Fruit fly (Drosophila melanogaster) whole organism, embryonic: ENCODE measurements around the gene CG6465.
A peak's percentile ranks its signal among the peaks of the same experiment; 100 is the strongest.

Experiments
- Ada2b ChIP-seq: fragments of 200-800 bp; sonication (Bioruptor generic); IDR thresholded peaks from 2 replicates; pipeline ENCODE4 v1.3.6; 2022; ENCODE audit warnings: missing biosample characterization, missing genetic modification characterization
- Blimp-1 ChIP-seq: fragments of 200-800 bp; sonication (Bioruptor generic); optimal IDR thresholded peaks from 3 replicates; lab custom pipeline; 2018; ENCODE audit warnings: missing biosample characterization, missing genetic modification characterization, mild to moderate bottlenecking, moderate library complexity, missing genetic modification reagents
- CG11504 ChIP-seq: fragments of 200-800 bp; sonication (Bioruptor generic); optimal IDR thresholded peaks from 3 replicates; lab custom pipeline; 2019; ENCODE audit warnings: missing biosample characterization, mild to moderate bottlenecking, missing genetic modification characterization, moderate library complexity
- CG12942 ChIP-seq: fragments of 200-800 bp; sonication (Bioruptor generic); optimal IDR thresholded peaks from 3 replicates; lab custom pipeline; 2016; ENCODE audit warnings: missing biosample characterization, missing genetic modification characterization
- CG13775 ChIP-seq: fragments of 200-800 bp; sonication (Bioruptor generic); optimal IDR thresholded peaks from 3 replicates; lab custom pipeline; 2017; ENCODE audit warnings: missing biosample characterization, mild to moderate bottlenecking, missing genetic modification characterization
- CG14014 ChIP-seq: fragments of 200-800 bp; sonication (Bioruptor generic); IDR thresholded peaks from 2 replicates; pipeline ENCODE4 v1.3.6; 2022; ENCODE audit warnings: missing biosample characterization, missing genetic modification characterization
- CG14710 ChIP-seq: fragments of 200-800 bp; sonication (Bioruptor generic); optimal IDR thresholded peaks from 3 replicates; lab custom pipeline; 2019; ENCODE audit warnings: missing biosample characterization, mild to moderate bottlenecking, missing genetic modification characterization, moderate library complexity
- CG16815 ChIP-seq: fragments of 200-800 bp; sonication (Bioruptor generic); optimal IDR thresholded peaks from 3 replicates; lab custom pipeline; 2017; ENCODE audit warnings: missing biosample characterization, mild to moderate bottlenecking, missing genetic modification characterization
- CG2202 ChIP-seq: fragments of 200-800 bp; sonication (Bioruptor generic); optimal IDR thresholded peaks from 2 replicates; lab custom pipeline; 2018; ENCODE audit warnings: missing biosample characterization, mild to moderate bottlenecking, missing genetic modification characterization
- CG2712 ChIP-seq: fragments of 200-800 bp; optimal IDR thresholded peaks from 3 replicates; lab custom pipeline; 2019; ENCODE audit warnings: missing biosample characterization, mild to moderate bottlenecking, missing genetic modification characterization, moderate library complexity
- CG2875 ChIP-seq: fragments of 200-800 bp; sonication (Bioruptor generic); optimal IDR thresholded peaks from 2 replicates; lab custom pipeline; 2017; ENCODE audit warnings: missing biosample characterization, mild to moderate bottlenecking, missing genetic modification characterization, missing genetic modification reagents
- CG31441 ChIP-seq: fragments of 200-800 bp; sonication (Bioruptor generic); IDR thresholded peaks from 2 replicates; pipeline ENCODE4 v1.3.6; 2022; ENCODE audit warnings: missing biosample characterization, missing genetic modification characterization
- CG33213 ChIP-seq: fragments of 200-800 bp; sonication (Bioruptor generic); optimal IDR thresholded peaks from 3 replicates; lab custom pipeline; 2016; ENCODE audit warnings: missing biosample characterization, missing genetic modification characterization
- CG34224 ChIP-seq: fragments of 200-800 bp; sonication (Bioruptor generic); IDR thresholded peaks from 3 replicates; pipeline ENCODE4 v1.3.6; 2022; ENCODE audit warnings: missing biosample characterization, missing genetic modification characterization; ENCODE audit not compliant: partially characterized antibody
- CG3838 ChIP-seq: fragments of 200-800 bp; sonication (Bioruptor generic); optimal IDR thresholded peaks from 3 replicates; lab custom pipeline; 2016; ENCODE audit warnings: missing biosample characterization, missing genetic modification characterization
- CG42726 ChIP-seq: fragments of 200-800 bp; sonication (Bioruptor generic); IDR thresholded peaks from 2 replicates; pipeline ENCODE4 v1.3.6; 2022; ENCODE audit warnings: missing biosample characterization, missing genetic modification characterization; ENCODE audit not compliant: partially characterized antibody
- CG4820 ChIP-seq: fragments of 200-800 bp; sonication (Bioruptor generic); optimal IDR thresholded peaks from 3 replicates; lab custom pipeline; 2016; ENCODE audit warnings: missing biosample characterization, missing genetic modification characterization
- CG6689 ChIP-seq: fragments of 200-800 bp; sonication (Bioruptor generic); IDR thresholded peaks from 2 replicates; pipeline ENCODE4 v1.3.6; 2022; ENCODE audit warnings: missing biosample characterization, missing genetic modification characterization
- CG7271 ChIP-seq: fragments of 200-800 bp; sonication (Bioruptor generic); optimal IDR thresholded peaks from 2 replicates; lab custom pipeline; 2018; ENCODE audit warnings: missing biosample characterization, mild to moderate bottlenecking, missing genetic modification characterization, moderate library complexity
- CG8388 ChIP-seq: fragments of 200-800 bp; sonication (Bioruptor generic); optimal IDR thresholded peaks from 2 replicates; lab custom pipeline; 2019; ENCODE audit warnings: missing biosample characterization, mild to moderate bottlenecking, missing genetic modification characterization, moderate library complexity
- CG9609 ChIP-seq: fragments of 200-800 bp; sonication (Bioruptor generic); optimal IDR thresholded peaks from 3 replicates; lab custom pipeline; 2016; ENCODE audit warnings: missing biosample characterization, missing genetic modification characterization
- CHES-1-like ChIP-seq: fragments of 200-800 bp; sonication (Bioruptor generic); optimal IDR thresholded peaks from 2 replicates; lab custom pipeline; 2016; ENCODE audit warnings: missing biosample characterization, missing genetic modification characterization
- Camta ChIP-seq: fragments of 200-800 bp; sonication (Bioruptor generic); optimal IDR thresholded peaks from 2 replicates; lab custom pipeline; 2016; ENCODE audit warnings: missing biosample characterization, missing genetic modification characterization
- Drgx ChIP-seq: fragments of 200-800 bp; sonication (Bioruptor generic); IDR thresholded peaks from 2 replicates; pipeline ENCODE4 v1.3.6; 2022; ENCODE audit warnings: missing biosample characterization, missing genetic modification characterization
- Ets65A ChIP-seq: fragments of 200-800 bp; sonication (Bioruptor generic); peaks from one replicate; lab custom pipeline; 2016; ENCODE audit warnings: missing biosample characterization, missing genetic modification characterization
- Ets97D ChIP-seq: fragments of 200-800 bp; sonication (Bioruptor generic); optimal IDR thresholded peaks from 3 replicates; lab custom pipeline; 2016; ENCODE audit warnings: missing biosample characterization, missing genetic modification characterization
- Pdp1 ChIP-seq, 2 experiments: fragments of 200-800 bp; sonication (Bioruptor generic); optimal IDR thresholded peaks; 3 replicates each; lab custom pipeline; 2016; ENCODE audit warnings: missing biosample characterization in 2 of 2, missing genetic modification characterization in 2 of 2, mild to moderate bottlenecking in 1 of 2, moderate library complexity in 1 of 2
- Ptx1 ChIP-seq: fragments of 200-800 bp; sonication (Bioruptor generic); IDR thresholded peaks from 2 replicates; pipeline ENCODE4 v1.3.6; 2022; ENCODE audit warnings: missing biosample characterization, missing genetic modification characterization
- Ssrp ChIP-seq: fragments of 200-800 bp; sonication (Bioruptor generic); optimal IDR thresholded peaks from 2 replicates; lab custom pipeline; 2018; ENCODE audit warnings: missing biosample characterization, mild to moderate bottlenecking, missing genetic modification characterization, moderate library complexity
- Vsx1 ChIP-seq: fragments of 200-800 bp; sonication (Bioruptor generic); optimal IDR thresholded peaks from 2 replicates; lab custom pipeline; 2017; ENCODE audit warnings: missing biosample characterization, mild to moderate bottlenecking, missing genetic modification characterization, missing genetic modification reagents
- Xrp1 ChIP-seq: fragments of 200-800 bp; sonication (Bioruptor generic); IDR thresholded peaks from 2 replicates; pipeline ENCODE4 v1.3.6; 2022; ENCODE audit warnings: missing biosample characterization, missing genetic modification characterization
- ab ChIP-seq: fragments of 200-800 bp; sonication (Bioruptor generic); optimal IDR thresholded peaks from 2 replicates; lab custom pipeline; 2016; ENCODE audit warnings: missing biosample characterization, missing genetic modification characterization
- ara ChIP-seq: fragments of 200-800 bp; sonication (Bioruptor generic); IDR thresholded peaks from 2 replicates; pipeline ENCODE4 v1.3.6; 2022; ENCODE audit warnings: missing biosample characterization, missing genetic modification characterization
- bab2 ChIP-seq: fragments of 200-800 bp; sonication (Bioruptor generic); optimal IDR thresholded peaks from 2 replicates; lab custom pipeline; 2016; ENCODE audit warnings: missing biosample characterization, missing genetic modification characterization
- caup ChIP-seq: fragments of 200-800 bp; sonication (Bioruptor generic); optimal IDR thresholded peaks from 3 replicates; lab custom pipeline; 2017; ENCODE audit warnings: missing biosample characterization, mild to moderate bottlenecking, missing genetic modification characterization, moderate library complexity; ENCODE audit not compliant: severe bottlenecking
- chinmo ChIP-seq: fragments of 200-800 bp; sonication (Bioruptor generic); IDR thresholded peaks from 4 replicates; pipeline ENCODE4 v1.3.6; 2022; ENCODE audit warnings: missing biosample characterization, missing genetic modification characterization; ENCODE audit not compliant: partially characterized antibody
- corto ChIP-seq: fragments of 200-800 bp; sonication (Bioruptor generic); optimal IDR thresholded peaks from 2 replicates; lab custom pipeline; 2016; ENCODE audit warnings: missing biosample characterization, mild to moderate bottlenecking, missing genetic modification characterization, moderate library complexity
- dysf ChIP-seq: fragments of 200-800 bp; sonication (Bioruptor generic); IDR thresholded peaks from 3 replicates; pipeline ENCODE4 v1.3.6; 2022; ENCODE audit warnings: missing biosample characterization, missing genetic modification characterization
- gem ChIP-seq: fragments of 200-800 bp; sonication (Bioruptor generic); optimal IDR thresholded peaks from 2 replicates; lab custom pipeline; 2019; ENCODE audit warnings: missing biosample characterization, mild to moderate bottlenecking, missing genetic modification characterization, moderate library complexity
- jigr1 ChIP-seq: fragments of 200-800 bp; sonication (Bioruptor generic); IDR thresholded peaks from 3 replicates; pipeline ENCODE4 v1.3.6; 2022; ENCODE audit warnings: missing biosample characterization, missing genetic modification characterization
- maf-S ChIP-seq: fragments of 200-800 bp; sonication (Bioruptor generic); optimal IDR thresholded peaks from 2 replicates; lab custom pipeline; 2016; ENCODE audit warnings: missing biosample characterization, missing genetic modification characterization
- org-1 ChIP-seq: fragments of 200-800 bp; sonication (Bioruptor generic); optimal IDR thresholded peaks from 2 replicates; lab custom pipeline; 2017; ENCODE audit warnings: missing biosample characterization, missing genetic modification characterization
- p53 ChIP-seq: fragments of 200-800 bp; sonication (Bioruptor generic); optimal IDR thresholded peaks from 2 replicates; lab custom pipeline; 2016; ENCODE audit warnings: missing biosample characterization, missing genetic modification characterization
- phol ChIP-seq: fragments of 200-800 bp; sonication (Bioruptor generic); optimal IDR thresholded peaks from 3 replicates; lab custom pipeline; 2018; ENCODE audit warnings: missing biosample characterization, mild to moderate bottlenecking, missing genetic modification characterization, moderate library complexity
- prd ChIP-seq, 3 experiments: fragments of >200 bp in 2 of 3; fragments of 200-800 bp in 1 of 3; sonication (Bioruptor generic) in 1 of 3; optimal IDR thresholded peaks in 2 of 3; IDR thresholded peaks in 1 of 3; 2 replicates in 2 of 3; 3 replicates in 1 of 3; pipeline versions ENCODE4 v1.3.6 to Lab custom; 2017 to 2022; ENCODE audit warnings: missing biosample characterization in 1 of 3, missing genetic modification characterization in 1 of 3
- salm ChIP-seq: fragments of 200-800 bp; sonication (Bioruptor generic); optimal IDR thresholded peaks from 2 replicates; lab custom pipeline; 2018; ENCODE audit warnings: missing biosample characterization, mild to moderate bottlenecking, missing genetic modification characterization
- sens ChIP-seq: fragments of 200-800 bp; sonication (Bioruptor generic); peaks from one replicate; lab custom pipeline; 2016; ENCODE audit warnings: missing biosample characterization, missing genetic modification characterization
- slp2 ChIP-seq: fragments of 200-800 bp; sonication (Bioruptor generic); optimal IDR thresholded peaks from 2 replicates; lab custom pipeline; 2016; ENCODE audit warnings: missing biosample characterization, missing genetic modification characterization
- tin ChIP-seq: fragments of 200-800 bp; sonication (Bioruptor generic); optimal IDR thresholded peaks from 3 replicates; lab custom pipeline; 2016; ENCODE audit warnings: missing biosample characterization, missing genetic modification characterization
- vvl ChIP-seq: fragments of 200-800 bp; sonication (Bioruptor generic); IDR thresholded peaks from 2 replicates; pipeline ENCODE4 v1.3.6; 2022; ENCODE audit warnings: missing biosample characterization, missing genetic modification characterization

The CG6465 gene

DNA sequence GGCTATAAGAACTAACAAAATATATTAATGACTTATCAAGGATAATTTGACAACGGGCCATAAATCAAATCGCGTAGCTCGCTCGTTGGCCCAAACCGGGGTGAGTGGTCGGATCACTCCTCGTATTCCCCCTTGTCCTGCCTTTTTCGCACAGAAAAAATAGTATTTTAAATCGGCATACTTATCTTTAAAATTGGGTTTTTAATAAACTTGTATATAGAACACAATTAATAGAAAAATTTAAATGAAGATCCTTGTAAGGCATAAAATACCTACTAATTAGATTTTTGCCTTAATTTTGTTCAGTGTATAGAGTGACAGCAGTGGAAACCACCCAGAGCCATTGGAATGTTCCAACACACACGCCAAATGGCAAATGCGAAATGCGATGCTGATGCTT, 45.2 kb downstream of the CG6465 start:
- peak; percentile 31 for TF ChIP-seq sens
- no peak for TF ChIP-seq CG8388 (GFP tag; lab: Kevin White, UChicago)
- TF ChIP-seq CG12942 = no peak
- TF ChIP-seq slp2 (GFP tag; lab: Kevin White, UChicago) = no peak
- TF ChIP-seq CG14710 (tag; lab: Kevin White, UChicago) = no peak
- TF ChIP-seq Ada2b (GFP tag; lab: Robert Waterston, UW) = no peak
- no peak for TF ChIP-seq Ets65A (GFP tag; lab: Kevin White, UChicago)
- TF ChIP-seq Xrp1 = 0 out of 2 replicates have a peak, but pooled peaks have one; percentile 15
- no peak for TF ChIP-seq CG2875 (GFP tag; lab: Kevin White, UChicago)
- TF ChIP-seq p53 = no peak
- no peak for TF ChIP-seq CG2202 (tag; lab: Kevin White, UChicago)
- TF ChIP-seq CHES-1-like (GFP tag; lab: Kevin White, UChicago) = no peak
- TF ChIP-seq CG16815 = no peak
- no peak for TF ChIP-seq dysf (GFP tag; lab: Robert Waterston, UW)
- no peak for TF ChIP-seq CG33213
- 0 out of 2 replicates have a peak, but pooled peaks have one; percentile 7 for TF ChIP-seq Ptx1 (GFP tag; lab: Robert Waterston, UW)
- TF ChIP-seq Blimp-1 (GFP tag; lab: Kevin White, UChicago) = no peak
- TF ChIP-seq CG7271 = no peak
- TF ChIP-seq salm (tag; lab: Kevin White, UChicago) = no peak
- TF ChIP-seq chinmo (GFP tag; lab: Robert Waterston, UW) = no peak
- TF ChIP-seq corto (GFP tag; lab: Kevin White, UChicago) = no peak
- peak; percentile 17; the same call in 1 of the 2 replicates for TF ChIP-seq Drgx (GFP tag; lab: Robert Waterston, UW)
- no peak for TF ChIP-seq Ets97D (GFP tag; lab: Kevin White, UChicago)
- TF ChIP-seq vvl (GFP tag; lab: Robert Waterston, UW) = 0 out of 2 replicates have a peak, but pooled peaks have one; percentile 28
- TF ChIP-seq jigr1 (GFP tag; lab: Robert Waterston, UW) = no peak
- peak; percentile 21 for TF ChIP-seq gem (tag; lab: Kevin White, UChicago)

DNA sequence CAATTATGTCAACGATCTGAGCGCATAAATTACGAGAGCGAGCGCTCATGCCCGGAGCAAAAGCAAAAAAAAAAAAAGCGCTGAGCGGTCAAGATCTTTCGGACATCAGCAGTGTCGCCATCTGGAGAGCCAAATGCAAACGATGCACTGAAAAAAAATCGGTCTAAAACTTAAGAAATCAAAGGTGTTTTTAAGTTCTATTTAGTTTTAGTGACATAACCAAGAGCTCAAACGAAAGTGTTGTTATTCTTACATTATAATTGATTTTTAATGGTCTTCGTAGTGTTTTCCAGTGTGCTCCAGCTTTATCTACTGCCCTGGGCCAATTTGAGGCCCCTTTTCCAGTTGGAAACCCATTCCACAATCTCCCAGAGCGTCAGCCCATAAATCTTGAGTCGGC, 47.1 kb downstream of the CG6465 start:
- TF ChIP-seq ara (peak; percentile 60; the same call in 1 of the 2 replicates), CG42726 (GFP tag; lab: Robert Waterston, UW) (no peak), org-1 (GFP tag; lab: Kevin White, UChicago) (no peak), Camta (GFP tag; lab: Kevin White, UChicago) (peak; percentile 34), bab2 (GFP tag; lab: Kevin White, UChicago) (peak; percentile 9), CG34224 (GFP tag; lab: Robert Waterston, UW) (no peak), CG14014 (GFP tag; lab: Robert Waterston, UW) (no peak), caup (no peak), prd (optimal IDR thresholded peaks at IDR 0.05; lab: Kevin White, UChicago) (no peak), prd (GFP tag; IDR thresholded peaks at IDR 0.05; lab: Robert Waterston, UW) (peak; percentile 46; the same call in 1 of the 3 replicates), CG8388 (GFP tag; lab: Kevin White, UChicago) (no peak), CG11504 (tag; lab: Kevin White, UChicago) (peak; percentile 25), phol (peak; percentile 13), CG3838 (no peak), maf-S (no peak), CG31441 (peak; percentile 53), CG2712 (peak; percentile 37), ab (no peak), Vsx1 (GFP tag; lab: Kevin White, UChicago) (peak; percentile 3), Ssrp (peak; percentile 5), CG4820 (GFP tag; lab: Kevin White, UChicago) (peak; percentile 35), tin (GFP tag; lab: Kevin White, UChicago) (peak; percentile 0), CG6689 (GFP tag; lab: Robert Waterston, UW) (peak; percentile 25; the same call in 1 of the 2 replicates), CG13775 (GFP tag; lab: Kevin White, UChicago) (peak; percentile 5), Blimp-1 (GFP tag; lab: Kevin White, UChicago) (peak; percentile 44), CG9609 (GFP tag; lab: Kevin White, UChicago) (no peak), Pdp1 (GFP tag; optimal IDR thresholded peaks at IDR 0.05; lab: Kevin White, UChicago) (peak; percentile 18 to 31)
